Worm (Caenorhabditis elegans) whole organism, L1 larva: Measurements from ENCODE around the gene Y14H12B.2.

Experiments used
- C16A3.4 ChIP-seq: fragments of 150-350 bp; optimal IDR thresholded peaks from 2 replicates; lab custom pipeline; 2014; ENCODE audit warnings: missing biosample characterization, missing genetic modification characterization
- F16B12.6 ChIP-seq: fragments of 150-350 bp; optimal IDR thresholded peaks from 2 replicates; lab custom pipeline; 2014; ENCODE audit warnings: missing biosample characterization, missing genetic modification characterization
- Y116A8C.19 ChIP-seq: sonication (generic microtip); optimal IDR thresholded peaks from 2 replicates; lab custom pipeline; 2016; ENCODE audit warnings: missing compliant biosample characterization, missing genetic modification characterization, borderline replicate concordance
- alr-1 ChIP-seq: fragments of 200-800 bp; sonication (Bioruptor generic); optimal IDR thresholded peaks from 2 replicates; lab custom pipeline; 2018; ENCODE audit warnings: borderline replicate concordance, mild to moderate bottlenecking, missing genetic modification characterization, missing compliant biosample characterization
- aly-2 ChIP-seq: fragments of 150-350 bp; optimal IDR thresholded peaks from 2 replicates; lab custom pipeline; 2014; ENCODE audit warnings: missing biosample characterization, missing genetic modification characterization
- blmp-1 ChIP-seq: fragments of 150-350 bp; optimal IDR thresholded peaks from 2 replicates; lab custom pipeline; 2014; ENCODE audit warnings: missing biosample characterization, missing genetic modification characterization
- ceh-8 ChIP-seq: fragments of 200-800 bp; sonication (Bioruptor generic); optimal IDR thresholded peaks from 2 replicates; lab custom pipeline; 2018; ENCODE audit warnings: mild to moderate bottlenecking, missing genetic modification characterization, moderate library complexity, missing compliant biosample characterization
- ceh-82 ChIP-seq, 3 experiments: fragments of 150-350 bp in 1 of 3; sonication (generic microtip) in 2 of 3; optimal IDR thresholded peaks; 2 replicates each; lab custom pipeline; 2014 to 2017; ENCODE audit warnings: missing biosample characterization in 3 of 3, missing genetic modification characterization in 3 of 3
- dpl-1 ChIP-seq, 3 experiments: fragments of 150-350 bp in 2 of 3; sonication (generic microtip) in 1 of 3; optimal IDR thresholded peaks; 2 replicates each; lab custom pipeline; 2014 to 2017; ENCODE audit warnings: missing biosample characterization in 3 of 3, missing genetic modification characterization in 3 of 3, missing genetic modification reagents in 3 of 3
- efl-1 ChIP-seq, 4 experiments: fragments of 150-350 bp; optimal IDR thresholded peaks in 3 of 4; peaks in 1 of 4; 1 replicate in 1 of 4; 2 replicates in 3 of 4; lab custom pipeline; 2014; ENCODE audit warnings: missing biosample characterization in 2 of 4, missing genetic modification characterization in 2 of 4, missing genetic modification reagents in 2 of 4
- elt-2 ChIP-seq: sonication (generic microtip); optimal IDR thresholded peaks from 2 replicates; lab custom pipeline; 2016; ENCODE audit warnings: missing genetic modification characterization, mild to moderate bottlenecking, inconsistent platforms, missing compliant biosample characterization, missing genetic modification reagents
- fkh-10 ChIP-seq: sonication (generic microtip); optimal IDR thresholded peaks from 2 replicates; lab custom pipeline; 2017; ENCODE audit warnings: missing biosample characterization, missing genetic modification reagents, missing genetic modification characterization
- grh-1 ChIP-seq: fragments of 200-800 bp; sonication (Bioruptor generic); IDR thresholded peaks from 2 replicates; pipeline ENCODE4 v1.3.6; 2022; ENCODE audit warnings: missing genetic modification reagents, missing genetic modification characterization, missing compliant biosample characterization
- hlh-17 ChIP-seq: fragments of 200-800 bp; sonication (Bioruptor generic); optimal IDR thresholded peaks from 2 replicates; lab custom pipeline; 2018; ENCODE audit warnings: missing genetic modification characterization, mild to moderate bottlenecking, missing compliant biosample characterization, moderate library complexity, borderline replicate concordance
- irx-1 ChIP-seq: sonication (generic microtip); optimal IDR thresholded peaks from 2 replicates; lab custom pipeline; 2016; ENCODE audit warnings: missing genetic modification characterization, missing compliant biosample characterization
- lin-14 ChIP-seq: fragments of 200-800 bp; sonication (Bioruptor generic); optimal IDR thresholded peaks from 2 replicates; lab custom pipeline; 2018; ENCODE audit warnings: mild to moderate bottlenecking, missing genetic modification characterization, moderate library complexity, missing compliant biosample characterization
- lin-35 ChIP-seq, 2 experiments: fragments of 150-350 bp; optimal IDR thresholded peaks; 2 replicates each; lab custom pipeline; 2014; ENCODE audit warnings: missing biosample characterization in 2 of 2, missing genetic modification characterization in 2 of 2, missing genetic modification reagents in 2 of 2
- lir-3 ChIP-seq: sonication (generic microtip); optimal IDR thresholded peaks from 2 replicates; lab custom pipeline; 2016; ENCODE audit warnings: mild to moderate bottlenecking, missing genetic modification characterization, moderate library complexity, missing compliant biosample characterization; ENCODE audit not compliant: poor library complexity
- lsy-2 ChIP-seq, 2 experiments: fragments of 150-350 bp; optimal IDR thresholded peaks; 2 replicates each; lab custom pipeline; 2014; ENCODE audit warnings: missing biosample characterization in 2 of 2, missing genetic modification characterization in 2 of 2
- nhr-19 ChIP-seq: fragments of 200-800 bp; sonication (Bioruptor generic); conservative IDR thresholded peaks from 2 replicates; pipeline ENCODE4 v1.3.6; 2022; ENCODE audit warnings: missing genetic modification characterization, missing compliant biosample characterization
- nhr-20 ChIP-seq: sonication (generic microtip); optimal IDR thresholded peaks from 2 replicates; lab custom pipeline; 2016; ENCODE audit warnings: mild to moderate bottlenecking, missing genetic modification characterization, missing compliant biosample characterization
- nhr-71 ChIP-seq: sonication (generic microtip); optimal IDR thresholded peaks from 2 replicates; lab custom pipeline; 2016; ENCODE audit warnings: mild to moderate bottlenecking, missing genetic modification characterization, moderate library complexity, missing compliant biosample characterization
- nhr-77 ChIP-seq: fragments of 150-350 bp; optimal IDR thresholded peaks from 2 replicates; lab custom pipeline; 2014; ENCODE audit warnings: missing biosample characterization, missing genetic modification characterization
- nhr-90 ChIP-seq: sonication (generic microtip); optimal IDR thresholded peaks from 2 replicates; lab custom pipeline; 2016; ENCODE audit warnings: mild to moderate bottlenecking, missing genetic modification characterization, missing compliant biosample characterization; ENCODE audit not compliant: poor library complexity
- pag-3 ChIP-seq: sonication (generic microtip); optimal IDR thresholded peaks from 2 replicates; lab custom pipeline; 2017; ENCODE audit warnings: missing genetic modification characterization, mild to moderate bottlenecking, missing compliant biosample characterization, antibody characterized with exemption, borderline replicate concordance; ENCODE audit not compliant: insufficient read depth
- rnt-1 ChIP-seq: sonication (generic microtip); optimal IDR thresholded peaks from 2 replicates; lab custom pipeline; 2016; ENCODE audit warnings: mild to moderate bottlenecking, missing genetic modification characterization, moderate library complexity, missing compliant biosample characterization
- snpc-4 ChIP-seq: fragments of 150-350 bp; optimal IDR thresholded peaks from 2 replicates; lab custom pipeline; 2014; ENCODE audit warnings: missing biosample characterization, missing genetic modification characterization
- sox-4 ChIP-seq: sonication (generic microtip); optimal IDR thresholded peaks from 2 replicates; lab custom pipeline; 2016; ENCODE audit warnings: missing genetic modification characterization, missing compliant biosample characterization
- sup-37 ChIP-seq: fragments of 200-800 bp; sonication (Bioruptor generic); optimal IDR thresholded peaks from 2 replicates; lab custom pipeline; 2018; ENCODE audit warnings: mild to moderate bottlenecking, missing genetic modification characterization, missing compliant biosample characterization
- unc-86 ChIP-seq: sonication (generic microtip); optimal IDR thresholded peaks from 2 replicates; lab custom pipeline; 2016; ENCODE audit warnings: missing genetic modification characterization, missing compliant biosample characterization
- unc-98 ChIP-seq: fragments of 200-800 bp; sonication (Bioruptor generic); IDR thresholded peaks from 2 replicates; pipeline ENCODE4 v1.3.6; 2022; ENCODE audit warnings: missing genetic modification characterization, missing compliant biosample characterization
- xbp-1 ChIP-seq: sonication (generic microtip); optimal IDR thresholded peaks from 2 replicates; lab custom pipeline; 2016; ENCODE audit warnings: missing genetic modification characterization, missing compliant biosample characterization
- zag-1 ChIP-seq: fragments of 150-350 bp; optimal IDR thresholded peaks from 2 replicates; lab custom pipeline; 2014; ENCODE audit warnings: missing biosample characterization, missing genetic modification characterization
- ztf-4 ChIP-seq: fragments of 150-350 bp; optimal IDR thresholded peaks from 2 replicates; lab custom pipeline; 2014; ENCODE audit warnings: missing biosample characterization, missing genetic modification characterization

Gene Y14H12B.2

DNA sequence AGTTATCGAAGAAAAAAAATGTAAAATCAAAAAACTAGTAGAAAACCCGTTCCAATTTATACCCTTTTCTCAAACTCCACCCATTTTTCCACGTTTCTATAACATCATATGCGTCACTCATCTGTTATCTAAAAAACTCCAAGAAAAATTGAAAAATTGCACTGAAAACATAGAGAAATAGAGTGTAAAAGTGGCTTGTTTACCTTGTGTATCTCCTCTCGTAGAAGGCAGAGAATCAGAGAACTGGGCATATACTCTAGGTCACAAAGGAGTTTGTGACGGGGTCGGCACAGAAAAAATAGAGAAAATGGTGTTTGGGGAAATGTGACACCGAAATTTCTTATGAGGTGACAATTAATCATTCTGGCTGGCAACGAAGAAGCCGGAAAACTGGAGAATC, 22.3 kb downstream of the Y14H12B.2 start:
- TF ChIP-seq elt-2, result peak; percentile 85
- TF ChIP-seq nhr-90 (tag; lab: Kevin White, UChicago), result peak; percentile 32
- no peak for TF ChIP-seq aly-2
- TF ChIP-seq efl-1 (optimal IDR thresholded peaks at IDR 0.05; lab: Kevin White, UChicago), result no peak
- TF ChIP-seq efl-1 (GFP tag; optimal IDR thresholded peaks at IDR 0.05 in 1 of 2; lab: Kevin White, UChicago), result peak in 1 of 2 experiments; percentile 44
- TF ChIP-seq nhr-19 (GFP tag; lab: Robert Waterston, UW), result 0 out of 2 replicates have a peak, but pooled peaks have one; percentile 16
- no peak for TF ChIP-seq lir-3
- TF ChIP-seq ceh-82 (tag; optimal IDR thresholded peaks at IDR 0.05; lab: Kevin White, UChicago), result peak in 1 of 3 experiments; percentile 23
- TF ChIP-seq lin-14 (GFP tag; lab: Kevin White, UChicago), result peak; percentile 67
- peak; percentile 21 for TF ChIP-seq nhr-77
- peak; percentile 56 for TF ChIP-seq nhr-20 (tag; lab: Kevin White, UChicago)
- peak; percentile 20 for TF ChIP-seq nhr-71 (tag; lab: Kevin White, UChicago)
- TF ChIP-seq fkh-10 (GFP tag; lab: Kevin White, UChicago), result no peak
- TF ChIP-seq C16A3.4, result peak; percentile 4
- TF ChIP-seq lin-35 (GFP tag; optimal IDR thresholded peaks at IDR 0.05; lab: Kevin White, UChicago), result peak in 1 of 2 experiments; percentile 46

ce11 chrII:3910737-3911136, 22.8 kb downstream of the Y14H12B.2 start, which contains the start of gene bcmo-2:
TSS of gene bcmo-2 (minus strand) at chrII:3910837.
- TF ChIP-seq ceh-82 (tag; optimal IDR thresholded peaks at IDR 0.05; lab: Kevin White, UChicago), result no peak
- no peak for TF ChIP-seq efl-1 (optimal IDR thresholded peaks at IDR 0.05; lab: Kevin White, UChicago)
- TF ChIP-seq efl-1 (GFP tag; optimal IDR thresholded peaks at IDR 0.05 in 1 of 2; lab: Kevin White, UChicago), result peak in 1 of 2 experiments; percentile 69

DNA sequence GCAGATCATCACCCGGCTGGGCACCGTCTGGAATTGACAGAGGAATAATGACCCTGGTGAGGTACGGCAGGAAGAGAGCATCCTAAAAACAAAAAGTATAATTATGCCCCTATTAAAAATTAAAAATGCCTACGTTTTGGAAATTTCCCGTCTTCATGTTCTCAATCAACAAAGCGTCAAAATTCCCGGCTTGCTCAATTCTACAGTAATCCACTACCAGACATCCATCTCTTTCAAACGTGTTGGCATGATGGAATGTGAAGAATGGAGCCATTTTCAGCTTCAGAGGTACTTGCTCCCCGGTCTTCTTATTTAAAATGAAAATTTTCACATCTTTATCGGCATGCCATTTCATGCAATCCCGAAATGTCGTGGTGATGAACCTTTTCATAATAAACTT, 24.2 kb downstream of the Y14H12B.2 start:
- TF ChIP-seq ceh-8 (GFP tag; lab: Kevin White, UChicago), result no peak
- TF ChIP-seq Y116A8C.19, result no peak
- TF ChIP-seq lsy-2 (tag; optimal IDR thresholded peaks at IDR 0.05; lab: Kevin White, UChicago), result no peak
- TF ChIP-seq snpc-4 (tag; lab: Kevin White, UChicago), result no peak
- no peak for TF ChIP-seq sup-37 (GFP tag; lab: Kevin White, UChicago)
- no peak for TF ChIP-seq unc-86
- no peak for TF ChIP-seq dpl-1 (GFP tag; optimal IDR thresholded peaks at IDR 0.05; lab: Kevin White, UChicago)
- no peak for TF ChIP-seq ceh-82 (tag; optimal IDR thresholded peaks at IDR 0.05; lab: Kevin White, UChicago)
- no peak for TF ChIP-seq ztf-4 (tag; lab: Kevin White, UChicago)
- no peak for TF ChIP-seq lir-3
- no peak for TF ChIP-seq sox-4

- no peak for TF ChIP-seq rnt-1 (tag; lab: Kevin White, UChicago)
- no peak for TF ChIP-seq lsy-2 (tag; optimal IDR thresholded peaks at IDR 0.05; lab: Kevin White, UChicago)
- no peak for TF ChIP-seq grh-1 (GFP tag; lab: Robert Waterston, UW)
- TF ChIP-seq blmp-1 (tag; lab: Kevin White, UChicago), result no peak
- no peak for TF ChIP-seq aly-2
- TF ChIP-seq alr-1 (tag; lab: Kevin White, UChicago), result no peak
- no peak for TF ChIP-seq zag-1 (tag; lab: Kevin White, UChicago)
- TF ChIP-seq F16B12.6 (tag; lab: Kevin White, UChicago), result no peak
- TF ChIP-seq xbp-1, result no peak
- no peak for TF ChIP-seq unc-98 (GFP tag; lab: Robert Waterston, UW)
- TF ChIP-seq lir-3, result no peak
- TF ChIP-seq pag-3, result no peak
- TF ChIP-seq hlh-17 (GFP tag; lab: Kevin White, UChicago), result no peak
- TF ChIP-seq irx-1 (tag; lab: Kevin White, UChicago), result no peak
Observed at ce11 chrII:3908135-3908534, 25.4 kb downstream of the Y14H12B.2 start.
